Worm (Caenorhabditis elegans) whole organism, late embryonic: ENCODE measurements around the gene srw-29.

ENCODE experiments used
- C08G9.2 ChIP-seq: sonication (generic microtip); optimal IDR thresholded peaks from 2 replicates; lab custom pipeline; 2016; ENCODE audit warnings: mild to moderate bottlenecking, missing genetic modification characterization, moderate library complexity, missing compliant biosample characterization
- C38D4.7 ChIP-seq: fragments of 200-800 bp; sonication (Bioruptor generic); optimal IDR thresholded peaks from 2 replicates; lab custom pipeline; 2018; ENCODE audit warnings: mild to moderate bottlenecking, missing genetic modification characterization, moderate library complexity, missing compliant biosample characterization
- K02D7.2 ChIP-seq: sonication (generic microtip); optimal IDR thresholded peaks from 2 replicates; lab custom pipeline; 2017; ENCODE audit warnings: mild to moderate bottlenecking, missing genetic modification characterization, missing compliant biosample characterization
- Y22D7AL.16 ChIP-seq: sonication (generic microtip); optimal IDR thresholded peaks from 2 replicates; lab custom pipeline; 2016; ENCODE audit warnings: missing genetic modification characterization, missing compliant biosample characterization
- ahr-1 ChIP-seq: sonication (generic microtip); optimal IDR thresholded peaks from 2 replicates; lab custom pipeline; 2016; ENCODE audit warnings: missing genetic modification characterization, missing compliant biosample characterization
- ceh-14 ChIP-seq: sonication (generic microtip); optimal IDR thresholded peaks from 2 replicates; lab custom pipeline; 2016; ENCODE audit warnings: missing genotype, missing genetic modification characterization, missing compliant biosample characterization
- ceh-2 ChIP-seq: sonication (generic microtip); optimal IDR thresholded peaks from 2 replicates; lab custom pipeline; 2016; ENCODE audit warnings: missing genotype, missing genetic modification characterization, missing compliant biosample characterization
- ceh-22 ChIP-seq: sonication (generic microtip); optimal IDR thresholded peaks from 2 replicates; lab custom pipeline; 2017; ENCODE audit warnings: missing biosample characterization, missing genetic modification characterization
- ceh-24 ChIP-seq: sonication (generic microtip); optimal IDR thresholded peaks from 2 replicates; lab custom pipeline; 2016; ENCODE audit warnings: mild to moderate bottlenecking, missing genetic modification characterization, missing compliant biosample characterization
- ceh-30 ChIP-seq: fragments of 150-350 bp; optimal IDR thresholded peaks from 2 replicates; lab custom pipeline; 2014; ENCODE audit warnings: missing biosample characterization, missing genetic modification characterization
- ceh-48 ChIP-seq: sonication (generic microtip); optimal IDR thresholded peaks from 2 replicates; lab custom pipeline; 2016; ENCODE audit warnings: missing genetic modification characterization, inconsistent platforms, missing compliant biosample characterization
- ceh-6 ChIP-seq: fragments of 200-800 bp; sonication (Bioruptor generic); optimal IDR thresholded peaks from 2 replicates; lab custom pipeline; 2018; ENCODE audit warnings: mild to moderate bottlenecking, missing genetic modification characterization, missing compliant biosample characterization
- ceh-9 ChIP-seq: sonication (generic microtip); optimal IDR thresholded peaks from 2 replicates; lab custom pipeline; 2016; ENCODE audit warnings: mild to moderate bottlenecking, missing genetic modification characterization, inconsistent platforms, missing compliant biosample characterization
- che-1 ChIP-seq: sonication (generic microtip); optimal IDR thresholded peaks from 2 replicates; lab custom pipeline; 2016; ENCODE audit warnings: mild to moderate bottlenecking, missing genetic modification characterization, missing compliant biosample characterization
- dmd-4 ChIP-seq: sonication (generic microtip); optimal IDR thresholded peaks from 2 replicates; lab custom pipeline; 2016; ENCODE audit warnings: borderline replicate concordance, missing genetic modification characterization, missing compliant biosample characterization
- dve-1 ChIP-seq: sonication (generic microtip); optimal IDR thresholded peaks from 2 replicates; lab custom pipeline; 2017; ENCODE audit warnings: antibody characterized with exemption, mild to moderate bottlenecking, missing genetic modification characterization, missing compliant biosample characterization
- elt-2 ChIP-seq: sonication (generic microtip); optimal IDR thresholded peaks from 2 replicates; lab custom pipeline; 2016; ENCODE audit warnings: missing genetic modification reagents, missing genetic modification characterization, missing compliant biosample characterization
- elt-4 ChIP-seq: sonication (generic microtip); optimal IDR thresholded peaks from 2 replicates; lab custom pipeline; 2016; ENCODE audit warnings: missing genetic modification characterization, missing compliant biosample characterization
- eyg-1 ChIP-seq: sonication (generic microtip); optimal IDR thresholded peaks from 2 replicates; lab custom pipeline; 2016; ENCODE audit warnings: missing genotype, missing genetic modification characterization, missing compliant biosample characterization
- fax-1 ChIP-seq: sonication (generic microtip); optimal IDR thresholded peaks from 2 replicates; lab custom pipeline; 2016; ENCODE audit warnings: missing genotype, missing genetic modification characterization, missing compliant biosample characterization
- fkh-10 ChIP-seq: fragments of 150-350 bp; optimal IDR thresholded peaks from 2 replicates; lab custom pipeline; 2014; ENCODE audit warnings: missing biosample characterization, missing genetic modification reagents, missing genetic modification characterization
- fkh-6 ChIP-seq: sonication (generic microtip); optimal IDR thresholded peaks from 2 replicates; lab custom pipeline; 2016; ENCODE audit warnings: missing genetic modification characterization, missing compliant biosample characterization
- gmeb-2 ChIP-seq: sonication (generic microtip); optimal IDR thresholded peaks from 2 replicates; lab custom pipeline; 2016; ENCODE audit warnings: missing genetic modification characterization, inconsistent platforms, missing compliant biosample characterization
- hlh-13 ChIP-seq: fragments of 200-800 bp; sonication (Bioruptor generic); optimal IDR thresholded peaks from 2 replicates; lab custom pipeline; 2018; ENCODE audit warnings: mild to moderate bottlenecking, missing genetic modification characterization, missing compliant biosample characterization
- hlh-15 ChIP-seq: sonication (generic microtip); optimal IDR thresholded peaks from 2 replicates; lab custom pipeline; 2016; ENCODE audit warnings: missing genetic modification characterization, missing compliant biosample characterization
- hlh-30 ChIP-seq: sonication (generic microtip); optimal IDR thresholded peaks from 2 replicates; lab custom pipeline; 2017; ENCODE audit warnings: antibody characterized with exemption, missing genetic modification characterization, missing compliant biosample characterization; ENCODE audit not compliant: insufficient read depth
- hlh-6 ChIP-seq: sonication (generic microtip); optimal IDR thresholded peaks from 2 replicates; lab custom pipeline; 2016; ENCODE audit warnings: missing genotype, missing genetic modification characterization, missing compliant biosample characterization
- lim-6 ChIP-seq: sonication (generic microtip); optimal IDR thresholded peaks from 2 replicates; lab custom pipeline; 2016; ENCODE audit warnings: missing genetic modification characterization, missing compliant biosample characterization
- lin-11 ChIP-seq: fragments of 200-800 bp; sonication (Bioruptor generic); optimal IDR thresholded peaks from 2 replicates; lab custom pipeline; 2018; ENCODE audit warnings: mild to moderate bottlenecking, missing genetic modification characterization, missing compliant biosample characterization
- madf-2 ChIP-seq: sonication (generic microtip); optimal IDR thresholded peaks from 2 replicates; lab custom pipeline; 2017; ENCODE audit warnings: missing genetic modification characterization, missing compliant biosample characterization
- nhr-232 ChIP-seq: sonication (generic microtip); optimal IDR thresholded peaks from 2 replicates; lab custom pipeline; 2016; ENCODE audit warnings: missing genetic modification characterization, missing compliant biosample characterization
- odd-2 ChIP-seq: sonication (generic microtip); optimal IDR thresholded peaks from 2 replicates; lab custom pipeline; 2017; ENCODE audit warnings: antibody characterized with exemption, mild to moderate bottlenecking, missing genetic modification characterization, missing compliant biosample characterization
- pag-3 ChIP-seq: sonication (generic microtip); optimal IDR thresholded peaks from 2 replicates; lab custom pipeline; 2016; ENCODE audit warnings: missing compliant biosample characterization, missing genetic modification characterization, borderline replicate concordance
- pat-9 ChIP-seq: fragments of 200-800 bp; sonication (Bioruptor generic); optimal IDR thresholded peaks from 2 replicates; lab custom pipeline; 2018; ENCODE audit warnings: mild to moderate bottlenecking, missing genetic modification characterization, moderate library complexity, missing compliant biosample characterization
- pax-1 ChIP-seq: fragments of 150-350 bp; optimal IDR thresholded peaks from 2 replicates; lab custom pipeline; 2014; ENCODE audit warnings: missing biosample characterization, missing genetic modification characterization
- pha-4 ChIP-seq: fragments of 150-350 bp; optimal IDR thresholded peaks from 2 replicates; lab custom pipeline; 2018; ENCODE audit warnings: missing biosample characterization, missing genetic modification reagents, missing genetic modification characterization
- syd-9 ChIP-seq: sonication (generic microtip); optimal IDR thresholded peaks from 2 replicates; lab custom pipeline; 2016; ENCODE audit warnings: mild to moderate bottlenecking, missing genetic modification characterization, moderate library complexity, missing compliant biosample characterization
- tbx-2 ChIP-seq: sonication (generic microtip); optimal IDR thresholded peaks from 2 replicates; lab custom pipeline; 2016; ENCODE audit warnings: missing genetic modification characterization, missing compliant biosample characterization
- unc-42 ChIP-seq: sonication (generic microtip); optimal IDR thresholded peaks from 2 replicates; lab custom pipeline; 2016; ENCODE audit warnings: missing genotype, missing genetic modification characterization, missing compliant biosample characterization
- unc-86 ChIP-seq: sonication (generic microtip); optimal IDR thresholded peaks from 2 replicates; lab custom pipeline; 2016; ENCODE audit warnings: missing genetic modification characterization, missing compliant biosample characterization

srw-29 gene

ce11 chrV:16446191-16446590 lies 21.9 kb upstream of the srw-29 start:
- TF ChIP-seq elt-4 (no peak), dve-1 (tag; lab: Kevin White, UChicago) (peak; percentile 70), K02D7.2 (tag; lab: Kevin White, UChicago) (no peak), fkh-6 (tag; lab: Kevin White, UChicago) (no peak)

- TF ChIP-seq dmd-4 (tag; lab: Kevin White, UChicago) (no peak), pax-1 (no peak), Y22D7AL.16 (tag; lab: Kevin White, UChicago) (no peak), tbx-2 (tag; lab: Kevin White, UChicago) (no peak), hlh-15 (tag; lab: Kevin White, UChicago) (no peak), hlh-13 (GFP tag; lab: Kevin White, UChicago) (no peak), che-1 (tag; lab: Kevin White, UChicago) (no peak), ceh-2 (no peak), syd-9 (tag; lab: Kevin White, UChicago) (no peak), ceh-30 (tag; lab: Kevin White, UChicago) (no peak), odd-2 (tag; lab: Kevin White, UChicago) (no peak), C08G9.2 (no peak), nhr-232 (tag; lab: Kevin White, UChicago) (no peak), ceh-6 (GFP tag; lab: Kevin White, UChicago) (no peak)
These were observed 21.3 kb upstream of the srw-29 start, which contains the start of gene T08G3.6 for ce11 chrV:16445676-16446075. Gene T08G3.6 (plus strand): TSS chrV:16445976.

- TF ChIP-seq ceh-30 (tag; lab: Kevin White, UChicago) = no peak
These were observed 19.3 kb upstream of the srw-29 start, which contains the start of gene srh-141 for ce11 chrV:16443626-16444025. Gene srh-141 (plus strand): TSS chrV:16443926.

- TF ChIP-seq lim-6 (tag; lab: Kevin White, UChicago) (no peak), ceh-2 (no peak), C08G9.2 (no peak), ceh-22 (no peak), pat-9 (tag; lab: Kevin White, UChicago) (no peak), ceh-48 (tag; lab: Kevin White, UChicago) (no peak), C38D4.7 (no peak), fkh-10 (no peak), pha-4 (tag; lab: Kevin White, UChicago) (no peak), madf-2 (tag; lab: Kevin White, UChicago) (no peak), lin-11 (tag; lab: Kevin White, UChicago) (no peak), hlh-30 (tag; lab: Kevin White, UChicago) (no peak), pax-1 (no peak), ahr-1 (no peak)
These were observed 13.2 kb upstream of the srw-29 start, which contains the start of gene F26D2.15 for ce11 chrV:16437546-16437945. Gene F26D2.15 (plus strand): TSS chrV:16437846.

- no peak for TF ChIP-seq fkh-6 (tag; lab: Kevin White, UChicago)
- no peak for TF ChIP-seq ceh-48 (tag; lab: Kevin White, UChicago)
- TF ChIP-seq gmeb-2 (tag; lab: Kevin White, UChicago) = no peak
- no peak for TF ChIP-seq fax-1 (tag; lab: Kevin White, UChicago)
- TF ChIP-seq pax-1 = no peak
These were observed 11.2 kb upstream of the srw-29 start, which contains the start of the genes F26D2.13 and F26D2.14 for ce11 chrV:16435510-16435909. Gene F26D2.13 (minus strand): TSS chrV:16435610. Gene F26D2.14 (plus strand): TSS chrV:16435855.

ce11 chrV:16433471-16433870 lies 9.1 kb upstream of the srw-29 start, which contains the start of gene clec-234:
Gene clec-234 (minus strand): TSS chrV:16433571.
- TF ChIP-seq fax-1 (tag; lab: Kevin White, UChicago) (no peak), ceh-30 (tag; lab: Kevin White, UChicago) (no peak), unc-42 (tag; lab: Kevin White, UChicago) (no peak), lim-6 (tag; lab: Kevin White, UChicago) (no peak), ceh-9 (tag; lab: Kevin White, UChicago) (no peak), unc-86 (tag; lab: Kevin White, UChicago) (no peak), ceh-14 (tag; lab: Kevin White, UChicago) (no peak), pag-3 (tag; lab: Kevin White, UChicago) (no peak), syd-9 (tag; lab: Kevin White, UChicago) (no peak), hlh-13 (GFP tag; lab: Kevin White, UChicago) (no peak), elt-2 (tag; lab: Kevin White, UChicago) (no peak), pha-4 (tag; lab: Kevin White, UChicago) (no peak), hlh-6 (tag; lab: Kevin White, UChicago) (no peak), ceh-24 (tag; lab: Kevin White, UChicago) (no peak), C08G9.2 (no peak), eyg-1 (tag; lab: Kevin White, UChicago) (no peak)
